Worm (Caenorhabditis elegans) whole organism, L1 larva: Measurements from ENCODE around the gene ech-3.

Source experiments
- C04F5.9 ChIP-seq: sonication (generic microtip); optimal IDR thresholded peaks from 2 replicates; lab custom pipeline; 2016; ENCODE audit warnings: missing genetic modification characterization, missing compliant biosample characterization
- C34B4.2 ChIP-seq: sonication (generic microtip); optimal IDR thresholded peaks from 2 replicates; lab custom pipeline; 2017; ENCODE audit warnings: mild to moderate bottlenecking, missing genetic modification characterization, missing compliant biosample characterization
- F16B12.6 ChIP-seq: fragments of 150-350 bp; optimal IDR thresholded peaks from 2 replicates; lab custom pipeline; 2014; ENCODE audit warnings: missing biosample characterization, missing genetic modification characterization
- blmp-1 ChIP-seq: fragments of 150-350 bp; optimal IDR thresholded peaks from 2 replicates; lab custom pipeline; 2014; ENCODE audit warnings: missing biosample characterization, missing genetic modification characterization
- ceh-63 ChIP-seq: fragments of 200-800 bp; sonication (Bioruptor generic); optimal IDR thresholded peaks from 2 replicates; lab custom pipeline; 2018; ENCODE audit warnings: mild to moderate bottlenecking, missing genetic modification characterization, missing compliant biosample characterization
- ceh-88 ChIP-seq: fragments of 200-800 bp; sonication (Bioruptor generic); IDR thresholded peaks from 2 replicates; pipeline ENCODE4 v1.3.6; 2022; ENCODE audit warnings: missing genetic modification characterization, missing compliant biosample characterization
- dpl-1 ChIP-seq, 3 experiments: fragments of 150-350 bp in 2 of 3; sonication (generic microtip) in 1 of 3; optimal IDR thresholded peaks; 2 replicates each; lab custom pipeline; 2014 to 2017; ENCODE audit warnings: missing biosample characterization in 3 of 3, missing genetic modification characterization in 3 of 3, missing genetic modification reagents in 3 of 3
- dsc-1 ChIP-seq: sonication (generic microtip); optimal IDR thresholded peaks from 2 replicates; lab custom pipeline; 2016; ENCODE audit warnings: mild to moderate bottlenecking, missing genetic modification characterization, missing compliant biosample characterization
- efl-1 ChIP-seq, 4 experiments: fragments of 150-350 bp; optimal IDR thresholded peaks in 3 of 4; peaks in 1 of 4; 1 replicate in 1 of 4; 2 replicates in 3 of 4; lab custom pipeline; 2014; ENCODE audit warnings: missing biosample characterization in 2 of 4, missing genetic modification characterization in 2 of 4, missing genetic modification reagents in 2 of 4
- efl-3 ChIP-seq: fragments of 200-800 bp; sonication (Bioruptor generic); optimal IDR thresholded peaks from 2 replicates; lab custom pipeline; 2018; ENCODE audit warnings: mild to moderate bottlenecking, missing genetic modification characterization, missing compliant biosample characterization
- egl-27 ChIP-seq, 2 experiments: fragments of 150-350 bp in 1 of 2; sonication (generic microtip); optimal IDR thresholded peaks; 3 replicates each; lab custom pipeline; 2017 to 2018; ENCODE audit warnings: missing biosample characterization in 2 of 2, missing genetic modification characterization in 2 of 2, missing genetic modification reagents in 2 of 2
- elt-3 ChIP-seq, 6 experiments: fragments of 150-350 bp in 1 of 6; sonication (generic microtip); optimal IDR thresholded peaks; 2 replicates each; lab custom pipeline; 2017 to 2018; ENCODE audit warnings: missing biosample characterization in 6 of 6, missing genetic modification characterization in 6 of 6, inconsistent platforms in 1 of 6
- fkh-10 ChIP-seq: sonication (generic microtip); optimal IDR thresholded peaks from 2 replicates; lab custom pipeline; 2017; ENCODE audit warnings: missing biosample characterization, missing genetic modification reagents, missing genetic modification characterization
- grh-1 ChIP-seq: fragments of 200-800 bp; sonication (Bioruptor generic); IDR thresholded peaks from 2 replicates; pipeline ENCODE4 v1.3.6; 2022; ENCODE audit warnings: missing genetic modification reagents, missing genetic modification characterization, missing compliant biosample characterization
- jun-1 ChIP-seq: fragments of 150-350 bp; optimal IDR thresholded peaks from 2 replicates; lab custom pipeline; 2014; ENCODE audit warnings: missing biosample characterization, missing genetic modification reagents, missing genetic modification characterization
- lin-14 ChIP-seq: fragments of 200-800 bp; sonication (Bioruptor generic); optimal IDR thresholded peaks from 2 replicates; lab custom pipeline; 2018; ENCODE audit warnings: mild to moderate bottlenecking, missing genetic modification characterization, moderate library complexity, missing compliant biosample characterization
- lin-35 ChIP-seq, 2 experiments: fragments of 150-350 bp; optimal IDR thresholded peaks; 2 replicates each; lab custom pipeline; 2014; ENCODE audit warnings: missing biosample characterization in 2 of 2, missing genetic modification characterization in 2 of 2, missing genetic modification reagents in 2 of 2
- lir-3 ChIP-seq: sonication (generic microtip); optimal IDR thresholded peaks from 2 replicates; lab custom pipeline; 2016; ENCODE audit warnings: mild to moderate bottlenecking, missing genetic modification characterization, moderate library complexity, missing compliant biosample characterization; ENCODE audit not compliant: poor library complexity
- lsy-2 ChIP-seq, 2 experiments: fragments of 150-350 bp; optimal IDR thresholded peaks; 2 replicates each; lab custom pipeline; 2014; ENCODE audit warnings: missing biosample characterization in 2 of 2, missing genetic modification characterization in 2 of 2
- mdl-1 ChIP-seq, 2 experiments: fragments of 150-350 bp; optimal IDR thresholded peaks; 2 replicates each; lab custom pipeline; 2014 to 2017; ENCODE audit warnings: missing biosample characterization in 2 of 2, missing genetic modification characterization in 2 of 2, inconsistent platforms in 1 of 2
- mep-1 ChIP-seq: fragments of 150-350 bp; optimal IDR thresholded peaks from 2 replicates; lab custom pipeline; 2014; ENCODE audit warnings: missing biosample characterization, missing genetic modification characterization
- nhr-20 ChIP-seq: sonication (generic microtip); optimal IDR thresholded peaks from 2 replicates; lab custom pipeline; 2016; ENCODE audit warnings: mild to moderate bottlenecking, missing genetic modification characterization, missing compliant biosample characterization
- nhr-47 ChIP-seq: sonication (generic microtip); optimal IDR thresholded peaks from 2 replicates; lab custom pipeline; 2016; ENCODE audit warnings: mild to moderate bottlenecking, missing genetic modification characterization, moderate library complexity, missing compliant biosample characterization
- nhr-71 ChIP-seq: sonication (generic microtip); optimal IDR thresholded peaks from 2 replicates; lab custom pipeline; 2016; ENCODE audit warnings: mild to moderate bottlenecking, missing genetic modification characterization, moderate library complexity, missing compliant biosample characterization
- nhr-85 ChIP-seq: sonication (generic microtip); peaks from one replicate; lab custom pipeline; 2016; ENCODE audit warnings: missing genetic modification characterization, inconsistent platforms, missing compliant biosample characterization
- nhr-90 ChIP-seq: sonication (generic microtip); optimal IDR thresholded peaks from 2 replicates; lab custom pipeline; 2016; ENCODE audit warnings: mild to moderate bottlenecking, missing genetic modification characterization, missing compliant biosample characterization; ENCODE audit not compliant: poor library complexity
- pag-3 ChIP-seq: sonication (generic microtip); optimal IDR thresholded peaks from 2 replicates; lab custom pipeline; 2017; ENCODE audit warnings: missing genetic modification characterization, mild to moderate bottlenecking, missing compliant biosample characterization, antibody characterized with exemption, borderline replicate concordance; ENCODE audit not compliant: insufficient read depth
- pax-3 ChIP-seq: fragments of 200-800 bp; sonication (Bioruptor generic); optimal IDR thresholded peaks from 2 replicates; lab custom pipeline; 2018; ENCODE audit warnings: mild to moderate bottlenecking, missing genetic modification characterization, moderate library complexity, missing compliant biosample characterization
- pqm-1 ChIP-seq: sonication (generic microtip); optimal IDR thresholded peaks from 3 replicates; lab custom pipeline; 2017; ENCODE audit warnings: missing biosample characterization, missing genetic modification characterization
- skn-1 ChIP-seq: fragments of 150-350 bp; optimal IDR thresholded peaks from 2 replicates; lab custom pipeline; 2014; ENCODE audit warnings: missing biosample characterization, missing genetic modification characterization
- snpc-4 ChIP-seq: fragments of 150-350 bp; optimal IDR thresholded peaks from 2 replicates; lab custom pipeline; 2014; ENCODE audit warnings: missing biosample characterization, missing genetic modification characterization
- snu-23 ChIP-seq: sonication (generic microtip); optimal IDR thresholded peaks from 2 replicates; lab custom pipeline; 2016; ENCODE audit warnings: missing genetic modification characterization, missing compliant biosample characterization
- sup-37 ChIP-seq: fragments of 200-800 bp; sonication (Bioruptor generic); optimal IDR thresholded peaks from 2 replicates; lab custom pipeline; 2018; ENCODE audit warnings: mild to moderate bottlenecking, missing genetic modification characterization, missing compliant biosample characterization
- tbx-2 ChIP-seq: sonication (generic microtip); optimal IDR thresholded peaks from 2 replicates; lab custom pipeline; 2016; ENCODE audit warnings: missing genetic modification characterization, missing compliant biosample characterization
- unc-130 ChIP-seq: fragments of 150-350 bp; optimal IDR thresholded peaks from 2 replicates; lab custom pipeline; 2017; ENCODE audit warnings: missing biosample characterization, missing genetic modification characterization, inconsistent platforms
- xbp-1 ChIP-seq: sonication (generic microtip); optimal IDR thresholded peaks from 2 replicates; lab custom pipeline; 2016; ENCODE audit warnings: missing genetic modification characterization, missing compliant biosample characterization
- zag-1 ChIP-seq: fragments of 150-350 bp; optimal IDR thresholded peaks from 2 replicates; lab custom pipeline; 2014; ENCODE audit warnings: missing biosample characterization, missing genetic modification characterization

ech-3 gene

ce11 chrV:8025259-8025658 is 3.2 kb downstream of the ech-3 start:
- TF ChIP-seq nhr-71 (tag; lab: Kevin White, UChicago), result peak; percentile 49
- TF ChIP-seq efl-1 (optimal IDR thresholded peaks at IDR 0.05; lab: Kevin White, UChicago), result no peak
- peak in 1 of 2 experiments; percentile 43 for TF ChIP-seq efl-1 (GFP tag; optimal IDR thresholded peaks at IDR 0.05 in 1 of 2; lab: Kevin White, UChicago)
- TF ChIP-seq lin-14 (GFP tag; lab: Kevin White, UChicago), result peak; percentile 57
- no peak for TF ChIP-seq dsc-1 (tag; lab: Kevin White, UChicago)
- peak; percentile 52 for TF ChIP-seq nhr-20 (tag; lab: Kevin White, UChicago)
- TF ChIP-seq snu-23 (GFP tag; lab: Kevin White, UChicago), result peak; percentile 38
- peak; percentile 90 for TF ChIP-seq nhr-85 (tag; lab: Kevin White, UChicago)
- peak; percentile 23 for TF ChIP-seq mep-1 (tag; lab: Kevin White, UChicago)
- no peak for TF ChIP-seq fkh-10 (GFP tag; lab: Kevin White, UChicago)
- TF ChIP-seq ceh-88 (GFP tag; lab: Robert Waterston, UW), result no peak

ce11 chrV:8026343-8026742 is 4.3 kb downstream of the ech-3 start, which contains the start of gene F43H9.4:
Gene F43H9.4 (plus strand): TSS chrV:8026708.
- TF ChIP-seq C04F5.9 (tag; lab: Kevin White, UChicago) (no peak), unc-130 (tag; lab: Kevin White, UChicago) (peak; percentile 18), nhr-85 (tag; lab: Kevin White, UChicago) (peak; percentile 91), lsy-2 (tag; optimal IDR thresholded peaks at IDR 0.05; lab: Kevin White, UChicago) (peak in 1 of 2 experiments; percentile 3), mdl-1 (tag; optimal IDR thresholded peaks at IDR 0.05; lab: Kevin White, UChicago) (peak in 1 of 2 experiments; percentile 77), sup-37 (GFP tag; lab: Kevin White, UChicago) (no peak), dpl-1 (GFP tag; optimal IDR thresholded peaks at IDR 0.05; lab: Kevin White, UChicago) (peak in 1 of 3 experiments; percentile 9), F16B12.6 (tag; lab: Kevin White, UChicago) (no peak), skn-1 (tag; lab: Kevin White, UChicago) (no peak), ceh-88 (GFP tag; lab: Robert Waterston, UW) (no peak), elt-3 (tag; optimal IDR thresholded peaks at IDR 0.05; lab: Kevin White, UChicago) (peak in 5 of 6 experiments; percentile 47 to 94 (median 62)), lin-14 (GFP tag; lab: Kevin White, UChicago) (peak; percentile 74), zag-1 (tag; lab: Kevin White, UChicago) (no peak), lir-3 (no peak), efl-3 (GFP tag; lab: Kevin White, UChicago) (no peak), nhr-47 (tag; lab: Kevin White, UChicago) (peak; percentile 30), blmp-1 (tag; lab: Kevin White, UChicago) (peak; percentile 62), nhr-90 (tag; lab: Kevin White, UChicago) (peak; percentile 48), C34B4.2 (tag; lab: Kevin White, UChicago) (no peak), ceh-63 (GFP tag; lab: Kevin White, UChicago) (no peak), snpc-4 (tag; lab: Kevin White, UChicago) (no peak), nhr-20 (tag; lab: Kevin White, UChicago) (peak; percentile 82), xbp-1 (peak; percentile 87), pqm-1 (no peak), jun-1 (tag; lab: Kevin White, UChicago) (no peak), pag-3 (tag; lab: Kevin White, UChicago) (peak; percentile 26), tbx-2 (tag; lab: Kevin White, UChicago) (peak; percentile 20), grh-1 (peak; percentile 39; the same call in 1 of the 2 replicates), nhr-71 (tag; lab: Kevin White, UChicago) (peak; percentile 63), lin-35 (GFP tag; optimal IDR thresholded peaks at IDR 0.05; lab: Kevin White, UChicago) (peak in 1 of 2 experiments; percentile 8), pax-3 (tag; lab: Kevin White, UChicago) (no peak), snu-23 (GFP tag; lab: Kevin White, UChicago) (peak; percentile 64), egl-27 (tag; optimal IDR thresholded peaks at IDR 0.05; lab: Kevin White, UChicago) (no peak)
